Fruit fly (Drosophila melanogaster): Measurements from ENCODE around the gene Stt3A.

DNA sequence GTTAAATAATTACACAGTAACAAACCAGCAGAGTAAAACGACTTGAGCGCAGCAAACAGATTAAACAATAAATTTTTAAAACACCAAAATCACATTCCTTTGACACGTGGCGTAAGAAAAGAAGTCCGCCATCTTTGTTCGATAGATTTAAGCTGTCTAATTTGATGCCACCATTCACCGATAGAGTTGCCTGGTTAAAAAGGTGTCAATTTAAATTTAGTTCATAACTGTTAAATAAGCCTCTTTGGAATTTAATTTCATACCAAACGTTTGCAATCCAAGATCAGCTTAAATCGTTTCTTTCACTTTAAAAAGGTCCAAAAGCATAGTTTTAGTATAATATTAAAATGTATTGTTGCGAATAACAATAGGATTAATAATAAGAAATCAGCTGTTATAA is 48.4 kb upstream of the Stt3A start, which contains the start of gene CG15446:
- no peak for TF ChIP-seq CG8478 (optimal IDR thresholded peaks at IDR 0.05)
- TF ChIP-seq CTCF (optimal IDR thresholded peaks at IDR 0.05) = no peak

Measured in S2 (cell line).